Fruit fly (Drosophila melanogaster) whole organism, embryonic: ENCODE data around the gene CG31921.

ENCODE experiments used
- CG11723 ChIP-seq: fragments of 200-800 bp; sonication (Bioruptor generic); optimal IDR thresholded peaks from 2 replicates; lab custom pipeline; 2017; ENCODE audit warnings: missing biosample characterization, mild to moderate bottlenecking, missing genetic modification characterization
- Gug ChIP-seq: fragments of 200-800 bp; sonication (Bioruptor generic); IDR thresholded peaks from 4 replicates; pipeline ENCODE4 v1.3.6; 2022; ENCODE audit warnings: missing biosample characterization, missing genetic modification characterization
- Myb ChIP-seq: fragments of 200-800 bp; sonication (Bioruptor generic); optimal IDR thresholded peaks from 2 replicates; lab custom pipeline; 2016; ENCODE audit warnings: missing biosample characterization, missing genetic modification characterization
- Opbp ChIP-seq: fragments of 200-800 bp; sonication (Bioruptor generic); IDR thresholded peaks from 3 replicates; pipeline ENCODE4 v1.3.6; 2022; ENCODE audit warnings: missing biosample characterization, missing genetic modification characterization; ENCODE audit not compliant: partially characterized antibody
- cg ChIP-seq: fragments of 200-800 bp; sonication (Bioruptor generic); optimal IDR thresholded peaks from 3 replicates; lab custom pipeline; 2019; ENCODE audit warnings: missing biosample characterization, mild to moderate bottlenecking, missing genetic modification characterization, moderate library complexity
- lab ChIP-seq: fragments of 200-800 bp; sonication (Bioruptor generic); optimal IDR thresholded peaks from 3 replicates; lab custom pipeline; 2017; ENCODE audit warnings: missing biosample characterization, missing genetic modification characterization, mild to moderate bottlenecking, moderate library complexity, missing genetic modification reagents

DNA sequence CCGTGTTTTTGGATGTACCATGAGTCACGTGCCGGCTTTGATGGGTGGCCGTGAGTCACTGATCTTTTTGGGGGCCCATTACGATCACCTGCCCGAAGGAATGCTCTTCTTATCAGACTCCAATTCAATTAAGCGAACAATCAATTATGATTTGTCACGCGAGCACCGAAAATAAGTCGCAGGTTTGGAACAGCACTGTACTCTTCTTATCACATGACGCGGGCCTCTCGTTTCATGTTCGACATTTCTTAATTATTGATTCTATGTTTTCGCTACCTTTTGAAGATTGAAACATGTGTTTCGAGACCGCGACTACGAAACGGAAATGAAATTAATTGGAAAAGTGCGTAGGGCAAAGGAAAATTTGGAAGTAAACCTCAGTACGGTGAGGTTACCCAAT is 37.7 kb upstream of the CG31921 start:
- no peak for TF ChIP-seq Opbp
- no peak for TF ChIP-seq cg (GFP tag; lab: Kevin White, UChicago)
- TF ChIP-seq lab (GFP tag; lab: Kevin White, UChicago): no peak
- TF ChIP-seq Gug: no peak
- no peak for TF ChIP-seq Myb (GFP tag; lab: Kevin White, UChicago)
- TF ChIP-seq CG11723 (GFP tag; lab: Kevin White, UChicago): no peak
